Fruit fly (Drosophila melanogaster): Measurements from ENCODE around the gene ERp44.

ERp44 gene

dm6 chrX:16277878-16278506 is 19.5 kb downstream of the ERp44 start, which contains the start of gene eas (continued):
- TF ChIP-seq oc (tag; optimal IDR thresholded peaks at IDR 0.05) = no peak
- TF ChIP-seq CG13894 (tag; optimal IDR thresholded peaks at IDR 0.05) = peak; percentile 61
- peak; percentile 58 for TF ChIP-seq nmo (GFP tag; optimal IDR thresholded peaks at IDR 0.05)
- peak; percentile 43 for TF ChIP-seq lilli (GFP tag; optimal IDR thresholded peaks at IDR 0.05)
- peak; percentile 5 for TF ChIP-seq CG1647 (GFP tag; optimal IDR thresholded peaks at IDR 0.05)
- 0 out of 2 replicates have a peak, but pooled peaks have one; percentile 21 for TF ChIP-seq CG9215 (GFP tag; IDR thresholded peaks at IDR 0.05)
- TF ChIP-seq slou (GFP tag; optimal IDR thresholded peaks at IDR 0.05) = no peak
- no peak for TF ChIP-seq Usf (GFP tag; optimal IDR thresholded peaks at IDR 0.05)
- peak; percentile 10 for TF ChIP-seq sd (tag; optimal IDR thresholded peaks at IDR 0.05)
- TF ChIP-seq dpn (GFP tag; optimal IDR thresholded peaks at IDR 0.05) = peak in 1 of 2 experiments; percentile 37
- TF ChIP-seq Sin3A (optimal IDR thresholded peaks at IDR 0.05) = peak; percentile 92
- no peak for TF ChIP-seq Dad (GFP tag; optimal IDR thresholded peaks at IDR 0.05)
- peak; percentile 81 for TF ChIP-seq E2f2 (GFP tag; IDR thresholded peaks at IDR 0.05)
- TF ChIP-seq ac (GFP tag; optimal IDR thresholded peaks at IDR 0.05) = no peak
- TF ChIP-seq Gug (GFP tag; IDR thresholded peaks at IDR 0.05) = no peak
- TF ChIP-seq CG4617 (GFP tag; optimal IDR thresholded peaks at IDR 0.05; ENCODE audit: borderline replicate concordance) = peak; percentile 12
- TF ChIP-seq dan (GFP tag; IDR thresholded peaks at IDR 0.05) = no peak
- peak; percentile 31 for TF ChIP-seq CG10267 (tag; optimal IDR thresholded peaks at IDR 0.05)
- TF ChIP-seq HLH54F (GFP tag; optimal IDR thresholded peaks at IDR 0.05) = peak; percentile 1
- TF ChIP-seq chn (GFP tag; optimal IDR thresholded peaks at IDR 0.05) = peak; percentile 27
- peak; percentile 31 for TF ChIP-seq Side (GFP tag; optimal IDR thresholded peaks at IDR 0.05)
- peak; percentile 3 to 43 for TF ChIP-seq Pdp1 (GFP tag; optimal IDR thresholded peaks at IDR 0.05)
- peak; percentile 11; the same call in 1 of the 2 replicates for TF ChIP-seq CG32532 (GFP tag; IDR thresholded peaks at IDR 0.05)
- no peak for TF ChIP-seq cwo (GFP tag; optimal IDR thresholded peaks at IDR 0.05)
- TF ChIP-seq CG1603 (tag; optimal IDR thresholded peaks at IDR 0.05) = peak; percentile 63
- TF ChIP-seq onecut (GFP tag; IDR thresholded peaks at IDR 0.05) = peak; percentile 93
- no peak for TF ChIP-seq CG14014 (GFP tag; IDR thresholded peaks at IDR 0.05)
- peak; percentile 27; the same call in 1 of the 2 replicates for TF ChIP-seq NFAT (GFP tag; IDR thresholded peaks at IDR 0.05)
- TF ChIP-seq gsb-n (tag; optimal IDR thresholded peaks at IDR 0.05) = no peak
- TF ChIP-seq ind (GFP tag; optimal IDR thresholded peaks at IDR 0.05) = peak; percentile 13
- TF ChIP-seq nerfin-2 (GFP tag; IDR thresholded peaks at IDR 0.05; ENCODE audit: partially characterized antibody) = peak; percentile 23; the same call in 1 of the 2 replicates
- 0 out of 3 replicates have a peak, but pooled peaks have one; percentile 31 for TF ChIP-seq Dbx (GFP tag; IDR thresholded peaks at IDR 0.05)
- no peak for TF ChIP-seq sens-2 (GFP tag; IDR thresholded peaks at IDR 0.05)
- TF ChIP-seq CG6791 (GFP tag; IDR thresholded peaks at IDR 0.05; ENCODE audit: partially characterized antibody) = peak; percentile 77
- no peak for TF ChIP-seq ERR (GFP tag; optimal IDR thresholded peaks at IDR 0.05)
- TF ChIP-seq trem (tag; optimal IDR thresholded peaks at IDR 0.05) = peak; percentile 48
- TF ChIP-seq Lhr (GFP tag; optimal IDR thresholded peaks at IDR 0.05) = peak; percentile 63
- peak; percentile 80 for TF ChIP-seq CG16813 (GFP tag; IDR thresholded peaks at IDR 0.05; ENCODE audit: partially characterized antibody)
- TF ChIP-seq ato (GFP tag; IDR thresholded peaks at IDR 0.05; ENCODE audit: partially characterized antibody) = peak; percentile 64
- TF ChIP-seq gfzf (GFP tag; optimal IDR thresholded peaks at IDR 0.05) = peak; percentile 96
- no peak for TF ChIP-seq Atf6 (GFP tag; IDR thresholded peaks at IDR 0.05)
- TF ChIP-seq gcm2 (GFP tag; optimal IDR thresholded peaks at IDR 0.05) = no peak
- no peak for TF ChIP-seq bigmax (GFP tag; optimal IDR thresholded peaks at IDR 0.05)
- peak; percentile 79 for TF ChIP-seq CG13287 (GFP tag; IDR thresholded peaks at IDR 0.05; ENCODE audit: partially characterized antibody)
- TF ChIP-seq Ets65A (GFP tag) = peak; percentile 91
- TF ChIP-seq Dll (GFP tag; IDR thresholded peaks at IDR 0.05; ENCODE audit: partially characterized antibody) = peak; percentile 64
- peak; percentile 50 for TF ChIP-seq HmgD (GFP tag; optimal IDR thresholded peaks at IDR 0.05)
- TF ChIP-seq hkb (optimal IDR thresholded peaks at IDR 0.05) = peak; percentile 55
- TF ChIP-seq hkb (GFP tag; IDR thresholded peaks at IDR 0.05) = no peak
- TF ChIP-seq disco-r (GFP tag; optimal IDR thresholded peaks at IDR 0.05) = peak; percentile 27

Data from whole organism, embryonic.